Worm (Caenorhabditis elegans): ENCODE results near the gene hrpu-2.

Gene hrpu-2

ce11 chrIV:2149247-2149756, 28.4 kb upstream of the hrpu-2 start, which contains the start of gene C54E4.5:
TSS of gene C54E4.5 (minus strand) at chrIV:2149297.
- TF ChIP-seq die-1 (tag; optimal IDR thresholded peaks at IDR 0.05) (no peak), cebp-1 (GFP tag; IDR thresholded peaks at IDR 0.05) (peak; percentile 49; the same call in 1 of the 2 replicates), cebp-1 (tag; optimal IDR thresholded peaks at IDR 0.05) (peak; percentile 84)

- no peak for TF ChIP-seq dpff-1 (tag; optimal IDR thresholded peaks at IDR 0.05)
- TF ChIP-seq ztf-26 (tag; optimal IDR thresholded peaks at IDR 0.05) = no peak
- no peak for TF ChIP-seq lin-26 (GFP tag; IDR thresholded peaks at IDR 0.05)
Observed at ce11 chrIV:2156239-2156638, 21.5 kb upstream of the hrpu-2 start.

ce11 chrIV:2159069-2159468, 18.6 kb upstream of the hrpu-2 start, which contains the start of gene gcy-37:
TSS of gene gcy-37 (minus strand) at chrIV:2159169.
- no peak for TF ChIP-seq C06A6.2 (GFP tag; conservative IDR thresholded peaks at IDR 0.05)
- no peak for TF ChIP-seq F37B4.10 (GFP tag; IDR thresholded peaks at IDR 0.05)
- TF ChIP-seq T07F8.4 (tag; optimal IDR thresholded peaks at IDR 0.05) = no peak
- no peak for TF ChIP-seq rec-8 (tag; optimal IDR thresholded peaks at IDR 0.05)
- no peak for TF ChIP-seq madf-3 (GFP tag; IDR thresholded peaks at IDR 0.05)
- TF ChIP-seq him-1 (tag; optimal IDR thresholded peaks at IDR 0.05) = no peak
- no peak for TF ChIP-seq Y56A3A.18 (GFP tag; IDR thresholded peaks at IDR 0.05)
- TF ChIP-seq egl-44 (GFP tag; IDR thresholded peaks at IDR 0.05) = no peak
- TF ChIP-seq F22D6.2 (tag; optimal IDR thresholded peaks at IDR 0.05) = no peak
- no peak for TF ChIP-seq ceh-58 (GFP tag; IDR thresholded peaks at IDR 0.05)
- TF ChIP-seq F57C9.4 (tag; optimal IDR thresholded peaks at IDR 0.05) = no peak
- TF ChIP-seq zfh-2 (GFP tag; conservative IDR thresholded peaks at IDR 0.05) = no peak
- no peak for TF ChIP-seq snpc-4 (GFP tag; optimal IDR thresholded peaks at IDR 0.05)
- TF ChIP-seq snpc-4 (tag; optimal IDR thresholded peaks at IDR 0.05) = no peak
- no peak for TF ChIP-seq ets-4 (GFP tag; optimal IDR thresholded peaks at IDR 0.05)
- TF ChIP-seq mel-28 (tag; optimal IDR thresholded peaks at IDR 0.05; ENCODE audit: borderline replicate concordance) = no peak
- no peak for TF ChIP-seq akir-1 (GFP tag; optimal IDR thresholded peaks at IDR 0.05)
- no peak for TF ChIP-seq aptf-3 (GFP tag; IDR thresholded peaks at IDR 0.05)
- no peak for TF ChIP-seq lsy-27 (tag; optimal IDR thresholded peaks at IDR 0.05; ENCODE audit: borderline replicate concordance, insufficient read depth)

ce11 chrIV:2162256-2162655, 15.4 kb upstream of the hrpu-2 start:
- TF ChIP-seq F39B2.1 (GFP tag; IDR thresholded peaks at IDR 0.05) (no peak), hmg-1.2 (GFP tag; IDR thresholded peaks at IDR 0.05) (no peak), ztf-28 (GFP tag; IDR thresholded peaks at IDR 0.05) (no peak), F49E8.2 (tag; optimal IDR thresholded peaks at IDR 0.05; ENCODE audit: insufficient read depth) (no peak), somi-1 (GFP tag; optimal IDR thresholded peaks at IDR 0.05) (no peak), gei-17 (GFP tag; optimal IDR thresholded peaks at IDR 0.05) (no peak), ceh-58 (GFP tag; IDR thresholded peaks at IDR 0.05) (no peak), mel-28 (tag; optimal IDR thresholded peaks at IDR 0.05; ENCODE audit: borderline replicate concordance) (no peak), hmg-20 (GFP tag; IDR thresholded peaks at IDR 0.05) (no peak), ztf-3 (GFP tag; optimal IDR thresholded peaks at IDR 0.05) (no peak), ets-4 (GFP tag; optimal IDR thresholded peaks at IDR 0.05) (no peak), F10E7.11 (tag; optimal IDR thresholded peaks at IDR 0.05) (no peak), F57A8.1 (GFP tag; optimal IDR thresholded peaks at IDR 0.05) (no peak), mcd-1 (GFP tag; IDR thresholded peaks at IDR 0.05) (no peak), ztf-26 (tag; optimal IDR thresholded peaks at IDR 0.05) (no peak), ceh-100 (GFP tag; IDR thresholded peaks at IDR 0.05) (no peak)

Data from whole organism, young adult.